Worm (Caenorhabditis elegans) whole organism, L1 larva: ENCODE results near the gene Y22D7AL.9.

Experiments used
- C16A3.4 ChIP-seq: fragments of 150-350 bp; optimal IDR thresholded peaks from 2 replicates; lab custom pipeline; 2014; ENCODE audit warnings: missing biosample characterization, missing genetic modification characterization
- C34B4.2 ChIP-seq: sonication (generic microtip); optimal IDR thresholded peaks from 2 replicates; lab custom pipeline; 2017; ENCODE audit warnings: mild to moderate bottlenecking, missing genetic modification characterization, missing compliant biosample characterization
- F16B12.6 ChIP-seq: fragments of 150-350 bp; optimal IDR thresholded peaks from 2 replicates; lab custom pipeline; 2014; ENCODE audit warnings: missing biosample characterization, missing genetic modification characterization
- Y116A8C.19 ChIP-seq: sonication (generic microtip); optimal IDR thresholded peaks from 2 replicates; lab custom pipeline; 2016; ENCODE audit warnings: missing compliant biosample characterization, missing genetic modification characterization, borderline replicate concordance
- aha-1 ChIP-seq: fragments of 150-350 bp; optimal IDR thresholded peaks from 2 replicates; lab custom pipeline; 2014; ENCODE audit warnings: missing biosample characterization, missing genetic modification characterization
- alr-1 ChIP-seq: fragments of 200-800 bp; sonication (Bioruptor generic); optimal IDR thresholded peaks from 2 replicates; lab custom pipeline; 2018; ENCODE audit warnings: borderline replicate concordance, mild to moderate bottlenecking, missing genetic modification characterization, missing compliant biosample characterization
- ceh-63 ChIP-seq: fragments of 200-800 bp; sonication (Bioruptor generic); optimal IDR thresholded peaks from 2 replicates; lab custom pipeline; 2018; ENCODE audit warnings: mild to moderate bottlenecking, missing genetic modification characterization, missing compliant biosample characterization
- ceh-82 ChIP-seq, 3 experiments: fragments of 150-350 bp in 1 of 3; sonication (generic microtip) in 2 of 3; optimal IDR thresholded peaks; 2 replicates each; lab custom pipeline; 2014 to 2017; ENCODE audit warnings: missing biosample characterization in 3 of 3, missing genetic modification characterization in 3 of 3
- ceh-88 ChIP-seq: fragments of 200-800 bp; sonication (Bioruptor generic); IDR thresholded peaks from 2 replicates; pipeline ENCODE4 v1.3.6; 2022; ENCODE audit warnings: missing genetic modification characterization, missing compliant biosample characterization
- ces-1 ChIP-seq: fragments of 150-350 bp; optimal IDR thresholded peaks from 2 replicates; lab custom pipeline; 2014; ENCODE audit warnings: missing biosample characterization, missing genetic modification reagents, missing genetic modification characterization
- dpl-1 ChIP-seq, 3 experiments: fragments of 150-350 bp in 2 of 3; sonication (generic microtip) in 1 of 3; optimal IDR thresholded peaks; 2 replicates each; lab custom pipeline; 2014 to 2017; ENCODE audit warnings: missing biosample characterization in 3 of 3, missing genetic modification characterization in 3 of 3, missing genetic modification reagents in 3 of 3
- dsc-1 ChIP-seq: sonication (generic microtip); optimal IDR thresholded peaks from 2 replicates; lab custom pipeline; 2016; ENCODE audit warnings: mild to moderate bottlenecking, missing genetic modification characterization, missing compliant biosample characterization
- efl-1 ChIP-seq, 4 experiments: fragments of 150-350 bp; optimal IDR thresholded peaks in 3 of 4; peaks in 1 of 4; 1 replicate in 1 of 4; 2 replicates in 3 of 4; lab custom pipeline; 2014; ENCODE audit warnings: missing biosample characterization in 2 of 4, missing genetic modification characterization in 2 of 4, missing genetic modification reagents in 2 of 4
- egl-13 ChIP-seq: sonication (generic microtip); optimal IDR thresholded peaks from 2 replicates; lab custom pipeline; 2016; ENCODE audit warnings: missing genotype, missing genetic modification reagents, missing genetic modification characterization, missing compliant biosample characterization
- egl-27 ChIP-seq, 2 experiments: fragments of 150-350 bp in 1 of 2; sonication (generic microtip); optimal IDR thresholded peaks; 3 replicates each; lab custom pipeline; 2017 to 2018; ENCODE audit warnings: missing biosample characterization in 2 of 2, missing genetic modification characterization in 2 of 2, missing genetic modification reagents in 2 of 2
- elt-2 ChIP-seq: sonication (generic microtip); optimal IDR thresholded peaks from 2 replicates; lab custom pipeline; 2016; ENCODE audit warnings: missing genetic modification characterization, mild to moderate bottlenecking, inconsistent platforms, missing compliant biosample characterization, missing genetic modification reagents
- elt-3 ChIP-seq, 6 experiments: fragments of 150-350 bp in 1 of 6; sonication (generic microtip); optimal IDR thresholded peaks; 2 replicates each; lab custom pipeline; 2017 to 2018; ENCODE audit warnings: missing biosample characterization in 6 of 6, missing genetic modification characterization in 6 of 6, inconsistent platforms in 1 of 6
- fkh-4 ChIP-seq: sonication (generic microtip); optimal IDR thresholded peaks from 2 replicates; lab custom pipeline; 2016; ENCODE audit warnings: missing compliant biosample characterization, missing genetic modification characterization, borderline replicate concordance
- fos-1 ChIP-seq: fragments of 150-350 bp; optimal IDR thresholded peaks from 2 replicates; lab custom pipeline; 2014; ENCODE audit warnings: missing biosample characterization, missing genetic modification characterization
- hlh-4 ChIP-seq: sonication (generic microtip); optimal IDR thresholded peaks from 2 replicates; lab custom pipeline; 2016; ENCODE audit warnings: mild to moderate bottlenecking, missing genetic modification characterization, missing compliant biosample characterization
- irx-1 ChIP-seq: sonication (generic microtip); optimal IDR thresholded peaks from 2 replicates; lab custom pipeline; 2016; ENCODE audit warnings: missing genetic modification characterization, missing compliant biosample characterization
- isw-1 ChIP-seq: fragments of 200-800 bp; sonication (Bioruptor generic); IDR thresholded peaks from 2 replicates; pipeline ENCODE4 v1.3.6; 2022; ENCODE audit warnings: missing genetic modification characterization, missing compliant biosample characterization
- lin-13 ChIP-seq: fragments of 150-350 bp; optimal IDR thresholded peaks from 2 replicates; lab custom pipeline; 2014; ENCODE audit warnings: missing biosample characterization, missing genetic modification reagents, missing genetic modification characterization
- lsy-2 ChIP-seq, 2 experiments: fragments of 150-350 bp; optimal IDR thresholded peaks; 2 replicates each; lab custom pipeline; 2014; ENCODE audit warnings: missing biosample characterization in 2 of 2, missing genetic modification characterization in 2 of 2
- mdl-1 ChIP-seq, 2 experiments: fragments of 150-350 bp; optimal IDR thresholded peaks; 2 replicates each; lab custom pipeline; 2014 to 2017; ENCODE audit warnings: missing biosample characterization in 2 of 2, missing genetic modification characterization in 2 of 2, inconsistent platforms in 1 of 2
- mep-1 ChIP-seq: fragments of 150-350 bp; optimal IDR thresholded peaks from 2 replicates; lab custom pipeline; 2014; ENCODE audit warnings: missing biosample characterization, missing genetic modification characterization
- nhr-12 ChIP-seq: sonication (generic microtip); optimal IDR thresholded peaks from 2 replicates; lab custom pipeline; 2017; ENCODE audit warnings: missing biosample characterization, missing genetic modification characterization
- nhr-20 ChIP-seq: sonication (generic microtip); optimal IDR thresholded peaks from 2 replicates; lab custom pipeline; 2016; ENCODE audit warnings: mild to moderate bottlenecking, missing genetic modification characterization, missing compliant biosample characterization
- nhr-28 ChIP-seq: fragments of 150-350 bp; optimal IDR thresholded peaks from 2 replicates; lab custom pipeline; 2014; ENCODE audit warnings: missing biosample characterization, missing genetic modification characterization
- nhr-77 ChIP-seq: fragments of 150-350 bp; optimal IDR thresholded peaks from 2 replicates; lab custom pipeline; 2014; ENCODE audit warnings: missing biosample characterization, missing genetic modification characterization
- nhr-84 ChIP-seq: sonication (generic microtip); optimal IDR thresholded peaks from 2 replicates; lab custom pipeline; 2017; ENCODE audit warnings: missing biosample characterization, missing genetic modification characterization
- nhr-90 ChIP-seq: sonication (generic microtip); optimal IDR thresholded peaks from 2 replicates; lab custom pipeline; 2016; ENCODE audit warnings: mild to moderate bottlenecking, missing genetic modification characterization, missing compliant biosample characterization; ENCODE audit not compliant: poor library complexity
- pqm-1 ChIP-seq: sonication (generic microtip); optimal IDR thresholded peaks from 3 replicates; lab custom pipeline; 2017; ENCODE audit warnings: missing biosample characterization, missing genetic modification characterization
- skn-1 ChIP-seq: fragments of 150-350 bp; optimal IDR thresholded peaks from 2 replicates; lab custom pipeline; 2014; ENCODE audit warnings: missing biosample characterization, missing genetic modification characterization
- snpc-4 ChIP-seq: fragments of 150-350 bp; optimal IDR thresholded peaks from 2 replicates; lab custom pipeline; 2014; ENCODE audit warnings: missing biosample characterization, missing genetic modification characterization
- snu-23 ChIP-seq: sonication (generic microtip); optimal IDR thresholded peaks from 2 replicates; lab custom pipeline; 2016; ENCODE audit warnings: missing genetic modification characterization, missing compliant biosample characterization
- sup-37 ChIP-seq: fragments of 200-800 bp; sonication (Bioruptor generic); optimal IDR thresholded peaks from 2 replicates; lab custom pipeline; 2018; ENCODE audit warnings: mild to moderate bottlenecking, missing genetic modification characterization, missing compliant biosample characterization
- swsn-7 ChIP-seq: sonication (generic microtip); optimal IDR thresholded peaks from 2 replicates; lab custom pipeline; 2016; ENCODE audit warnings: missing genetic modification characterization, missing compliant biosample characterization
- tbx-2 ChIP-seq: sonication (generic microtip); optimal IDR thresholded peaks from 2 replicates; lab custom pipeline; 2016; ENCODE audit warnings: missing genetic modification characterization, missing compliant biosample characterization
- unc-30 ChIP-seq: sonication (generic microtip); optimal IDR thresholded peaks from 2 replicates; lab custom pipeline; 2017; ENCODE audit warnings: missing biosample characterization, missing genetic modification characterization
- unc-62 ChIP-seq: fragments of 150-350 bp; optimal IDR thresholded peaks from 2 replicates; lab custom pipeline; 2014; ENCODE audit warnings: missing biosample characterization, missing genetic modification reagents, missing genetic modification characterization
- unc-98 ChIP-seq: fragments of 200-800 bp; sonication (Bioruptor generic); IDR thresholded peaks from 2 replicates; pipeline ENCODE4 v1.3.6; 2022; ENCODE audit warnings: missing genetic modification characterization, missing compliant biosample characterization
- xbp-1 ChIP-seq: sonication (generic microtip); optimal IDR thresholded peaks from 2 replicates; lab custom pipeline; 2016; ENCODE audit warnings: missing genetic modification characterization, missing compliant biosample characterization

Y22D7AL.9 gene

ce11 chrIII:1621330-1621729 lies 7.5 kb upstream of the Y22D7AL.9 start:
- no peak for TF ChIP-seq unc-62
- no peak for TF ChIP-seq efl-1 (optimal IDR thresholded peaks at IDR 0.05; lab: Kevin White, UChicago)
- TF ChIP-seq efl-1 (GFP tag; optimal IDR thresholded peaks at IDR 0.05 in 1 of 2; lab: Kevin White, UChicago): peak in 1 of 2 experiments; percentile 0
- no peak for TF ChIP-seq ceh-88 (GFP tag; lab: Robert Waterston, UW)
- TF ChIP-seq pqm-1 (tag; lab: Kevin White, UChicago): no peak

DNA sequence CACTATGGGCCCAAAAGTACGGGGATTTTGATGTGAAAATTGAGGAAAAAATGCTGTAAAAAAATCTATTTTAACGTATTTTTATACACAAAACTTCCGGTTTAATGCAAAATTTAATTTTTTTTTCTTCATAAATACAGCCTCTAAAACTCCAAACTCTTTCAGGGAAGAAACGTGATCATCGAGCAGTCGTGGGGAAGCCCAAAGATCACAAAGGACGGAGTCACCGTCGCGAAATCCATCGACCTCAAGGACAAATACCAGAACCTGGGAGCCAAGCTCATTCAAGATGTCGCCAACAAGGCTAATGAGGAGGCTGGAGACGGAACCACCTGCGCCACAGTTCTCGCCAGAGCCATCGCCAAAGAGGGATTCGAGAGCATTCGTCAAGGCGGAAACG lies 6.1 kb upstream of the Y22D7AL.9 start:
- TF ChIP-seq unc-30 (tag; lab: Kevin White, UChicago) (no peak), elt-2 (tag; lab: Kevin White, UChicago) (no peak), swsn-7 (tag; lab: Kevin White, UChicago) (no peak), elt-3 (tag; optimal IDR thresholded peaks at IDR 0.05; lab: Kevin White, UChicago) (no peak), ceh-88 (GFP tag; lab: Robert Waterston, UW) (no peak), snu-23 (GFP tag; lab: Kevin White, UChicago) (no peak), nhr-84 (no peak), aha-1 (tag; lab: Kevin White, UChicago) (no peak), nhr-20 (tag; lab: Kevin White, UChicago) (no peak), ceh-63 (GFP tag; lab: Kevin White, UChicago) (no peak)

ce11 chrIII:1619442-1619841 lies 5.6 kb upstream of the Y22D7AL.9 start, which contains the start of gene hsp-60:
TSS of gene hsp-60 (plus strand) at chrIII:1619742.
- TF ChIP-seq elt-3 (tag; optimal IDR thresholded peaks at IDR 0.05; lab: Kevin White, UChicago) (no peak), irx-1 (tag; lab: Kevin White, UChicago) (no peak), skn-1 (no peak), dpl-1 (GFP tag; optimal IDR thresholded peaks at IDR 0.05; lab: Kevin White, UChicago) (no peak), unc-98 (no peak), C16A3.4 (tag; lab: Kevin White, UChicago) (no peak)

DNA sequence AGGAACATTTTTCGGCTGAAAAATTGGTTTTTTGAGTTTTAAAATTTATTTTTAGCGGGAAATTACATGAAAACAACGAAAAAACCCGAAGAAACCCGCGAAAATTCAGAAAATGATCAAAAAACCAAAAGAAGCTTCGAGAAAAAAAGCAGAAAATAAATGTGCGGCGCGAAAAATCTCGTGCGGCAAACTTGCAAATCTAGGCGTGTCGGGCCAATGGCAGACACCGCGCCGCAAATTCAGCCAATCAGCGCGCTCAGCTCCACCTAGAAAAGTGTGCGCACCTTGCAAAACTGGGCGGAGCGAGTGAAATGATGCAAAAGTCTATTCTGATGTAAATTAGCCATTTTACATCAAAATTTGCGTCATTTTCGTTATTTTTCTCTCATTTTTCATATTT lies 5.1 kb upstream of the Y22D7AL.9 start, which contains the start of gene Y22D7AL.10:
Gene Y22D7AL.10 (minus strand): TSS at position 15 of the 400 bp plus-strand sequence.
- TF ChIP-seq lin-13: peak; percentile 99
- peak; percentile 95 for TF ChIP-seq aha-1 (tag; lab: Kevin White, UChicago)
- TF ChIP-seq mep-1: peak; percentile 93
- TF ChIP-seq dpl-1 (GFP tag; optimal IDR thresholded peaks at IDR 0.05; lab: Kevin White, UChicago): peak; percentile 90 to 93 (median 91)
- TF ChIP-seq ceh-82 (tag; optimal IDR thresholded peaks at IDR 0.05; lab: Kevin White, UChicago): peak; percentile 95 to 97 (median 97)
- peak; percentile 92 for TF ChIP-seq skn-1
- TF ChIP-seq xbp-1 (tag; lab: Kevin White, UChicago): peak; percentile 100
- peak; percentile 37 for TF ChIP-seq nhr-28 (tag; lab: Kevin White, UChicago)
- peak; percentile 90 for TF ChIP-seq snpc-4
- peak; percentile 95 for TF ChIP-seq efl-1 (optimal IDR thresholded peaks at IDR 0.05; lab: Kevin White, UChicago)
- TF ChIP-seq efl-1 (GFP tag; optimal IDR thresholded peaks at IDR 0.05 in 1 of 2; lab: Kevin White, UChicago): peak; percentile 86 to 99
- peak; percentile 99 for TF ChIP-seq ceh-88 (GFP tag; lab: Robert Waterston, UW)
- TF ChIP-seq ceh-63 (GFP tag; lab: Kevin White, UChicago): peak; percentile 85
- TF ChIP-seq ces-1 (GFP tag; lab: Kevin White, UChicago): no peak
- no peak for TF ChIP-seq alr-1 (tag; lab: Kevin White, UChicago)
- peak; percentile 97 to 98 for TF ChIP-seq lsy-2 (tag; optimal IDR thresholded peaks at IDR 0.05; lab: Kevin White, UChicago)
- TF ChIP-seq C34B4.2 (tag; lab: Kevin White, UChicago): peak; percentile 95
- TF ChIP-seq nhr-20 (tag; lab: Kevin White, UChicago): peak; percentile 99
- peak; percentile 99 for TF ChIP-seq tbx-2 (tag; lab: Kevin White, UChicago)
- TF ChIP-seq egl-13 (tag; lab: Kevin White, UChicago): peak; percentile 99
- peak; percentile 99 for TF ChIP-seq swsn-7 (tag; lab: Kevin White, UChicago)
- peak; percentile 98 for TF ChIP-seq sup-37 (GFP tag; lab: Kevin White, UChicago)
- peak; percentile 95 for TF ChIP-seq fkh-4
- peak; percentile 100 for TF ChIP-seq dsc-1 (tag; lab: Kevin White, UChicago)
- TF ChIP-seq egl-27 (tag; optimal IDR thresholded peaks at IDR 0.05; lab: Kevin White, UChicago): peak; percentile 38 to 66
- TF ChIP-seq elt-3 (tag; optimal IDR thresholded peaks at IDR 0.05; lab: Kevin White, UChicago): peak in 3 of 6 experiments; percentile 86 to 97 (median 94)
- peak; percentile 99 for TF ChIP-seq nhr-90 (tag; lab: Kevin White, UChicago)
- peak; percentile 100 for TF ChIP-seq isw-1 (GFP tag; lab: Robert Waterston, UW)
- no peak for TF ChIP-seq hlh-4 (tag; lab: Kevin White, UChicago)
- TF ChIP-seq mdl-1 (tag; optimal IDR thresholded peaks at IDR 0.05; lab: Kevin White, UChicago): peak in 1 of 2 experiments; percentile 92
- TF ChIP-seq unc-98: peak; percentile 95
- peak; percentile 92 for TF ChIP-seq fos-1 (tag; lab: Kevin White, UChicago)
- TF ChIP-seq nhr-77: peak; percentile 92
- TF ChIP-seq nhr-12: peak; percentile 72
- TF ChIP-seq F16B12.6 (tag; lab: Kevin White, UChicago): peak; percentile 67
- TF ChIP-seq Y116A8C.19 (tag; lab: Kevin White, UChicago): peak; percentile 31
- peak; percentile 97 for TF ChIP-seq C16A3.4 (tag; lab: Kevin White, UChicago)
- peak; percentile 99 for TF ChIP-seq snu-23 (GFP tag; lab: Kevin White, UChicago)
